Fruit fly (Drosophila melanogaster): ENCODE data around the gene opa.

- TF ChIP-seq CG8478 (optimal IDR thresholded peaks at IDR 0.05) (no peak), CTCF (optimal IDR thresholded peaks at IDR 0.05) (no peak)
Measured at dm6 chr3R:4868663-4869225, 16.1 kb downstream of the opa start.

Measured in S2 (cell line).